Fruit fly (Drosophila melanogaster): Measurements from ENCODE around the gene Mob2.

The Mob2 gene

DNA sequence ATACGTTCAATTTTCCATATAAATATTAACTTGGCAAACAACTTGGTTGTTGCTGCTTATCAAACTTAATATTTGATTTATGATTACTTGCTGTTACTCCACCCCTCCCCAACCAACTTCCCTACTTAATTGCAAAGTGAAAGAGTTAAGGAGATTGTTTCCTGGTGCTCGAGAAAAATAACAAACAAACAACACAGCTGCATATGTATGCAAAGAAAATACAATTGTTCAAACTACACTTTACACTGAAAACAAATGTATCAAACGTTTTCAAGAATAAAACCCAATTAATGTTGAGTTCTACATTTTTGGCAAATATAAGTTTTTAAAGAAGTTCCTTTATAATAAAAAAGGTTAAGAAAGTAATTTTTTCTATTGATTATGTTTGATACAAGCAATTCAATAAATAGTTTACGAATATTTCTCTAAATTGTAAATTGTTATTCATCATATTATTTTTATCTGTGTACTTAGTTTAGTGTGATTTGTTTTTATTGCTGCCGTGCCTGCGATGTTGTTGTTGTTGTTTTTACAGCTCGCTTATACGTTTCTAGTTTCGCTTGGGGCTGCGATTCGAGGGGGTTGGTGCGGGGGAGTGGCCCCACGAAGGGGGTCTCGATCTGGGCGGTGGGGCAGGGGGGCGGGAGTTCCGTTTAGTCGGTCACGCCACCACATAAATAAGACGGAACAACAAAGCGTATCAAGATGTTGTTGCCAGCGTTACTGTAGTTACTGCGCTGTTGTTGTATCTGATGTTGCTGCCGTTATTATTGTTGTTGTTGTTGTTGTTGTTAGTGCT, 6.2 kb downstream of the Mob2 start (continued):
- TF ChIP-seq zen2 (GFP tag; IDR thresholded peaks at IDR 0.05; ENCODE audit: partially characterized antibody): no peak
- peak; percentile 83 for TF ChIP-seq Ptx1 (GFP tag; IDR thresholded peaks at IDR 0.05)
- TF ChIP-seq Xbp1 (GFP tag; optimal IDR thresholded peaks at IDR 0.05): peak; percentile 63
- 0 out of 2 replicates have a peak, but pooled peaks have one; percentile 9 for TF ChIP-seq gsb (GFP tag; IDR thresholded peaks at IDR 0.05)
- TF ChIP-seq CG32767 (GFP tag; IDR thresholded peaks at IDR 0.05): peak; percentile 25; the same call in 1 of the 2 replicates
- peak; percentile 46; the same call in 1 of the 2 replicates for TF ChIP-seq Rfx (GFP tag; IDR thresholded peaks at IDR 0.05)
- peak; percentile 80 for TF ChIP-seq CG11695 (GFP tag; IDR thresholded peaks at IDR 0.05)
- peak; percentile 84 for TF ChIP-seq CG9727 (GFP tag; optimal IDR thresholded peaks at IDR 0.05)
- peak; percentile 46 for TF ChIP-seq gro (GFP tag; optimal IDR thresholded peaks at IDR 0.05)
- TF ChIP-seq PHDP (tag; optimal IDR thresholded peaks at IDR 0.05): peak; percentile 86
- TF ChIP-seq CG12155 (GFP tag; optimal IDR thresholded peaks at IDR 0.05): peak; percentile 53
- TF ChIP-seq CG14050 (GFP tag; IDR thresholded peaks at IDR 0.05): 0 out of 3 replicates have a peak, but pooled peaks have one; percentile 29
- TF ChIP-seq dan (GFP tag; IDR thresholded peaks at IDR 0.05): no peak
- no peak for TF ChIP-seq Mrtf (GFP tag; IDR thresholded peaks at IDR 0.05)
- peak; percentile 91 for TF ChIP-seq gem (tag; optimal IDR thresholded peaks at IDR 0.05)
- TF ChIP-seq CG13894 (tag; optimal IDR thresholded peaks at IDR 0.05): peak; percentile 59
- peak; percentile 39 for TF ChIP-seq NfI (GFP tag; optimal IDR thresholded peaks at IDR 0.05)
- no peak for TF ChIP-seq D (optimal IDR thresholded peaks at IDR 0.05)
- TF ChIP-seq D (GFP tag; optimal IDR thresholded peaks at IDR 0.05): peak; percentile 71
- peak; percentile 11 for TF ChIP-seq Sry-β (GFP tag; optimal IDR thresholded peaks at IDR 0.05)
- 0 out of 2 replicates have a peak, but pooled peaks have one; percentile 34 for TF ChIP-seq CG31224 (GFP tag; IDR thresholded peaks at IDR 0.05)
- peak; percentile 85 for TF ChIP-seq CG11504 (tag; optimal IDR thresholded peaks at IDR 0.05)
- TF ChIP-seq CG7987 (GFP tag; optimal IDR thresholded peaks at IDR 0.05): peak; percentile 7
- peak; percentile 55; the same call in 1 of the 2 replicates for TF ChIP-seq CG14667 (GFP tag; IDR thresholded peaks at IDR 0.05)
- peak; percentile 91 for TF ChIP-seq CG2678 (tag; optimal IDR thresholded peaks at IDR 0.05)
- peak; percentile 54 for TF ChIP-seq caup (GFP tag; optimal IDR thresholded peaks at IDR 0.05; ENCODE audit: severe bottlenecking)
- peak; percentile 79 for TF ChIP-seq Meics (GFP tag; optimal IDR thresholded peaks at IDR 0.05)
- peak; percentile 74 for TF ChIP-seq row (GFP tag; IDR thresholded peaks at IDR 0.05)
- TF ChIP-seq ewg (GFP tag; optimal IDR thresholded peaks at IDR 0.05): peak; percentile 62
- TF ChIP-seq CG10462 (GFP tag; optimal IDR thresholded peaks at IDR 0.05): peak; percentile 52
- TF ChIP-seq CG7745 (tag; optimal IDR thresholded peaks at IDR 0.05): no peak
- TF ChIP-seq org-1 (GFP tag; optimal IDR thresholded peaks at IDR 0.05): peak; percentile 64
- TF ChIP-seq dmrt99B (tag; optimal IDR thresholded peaks at IDR 0.05): peak; percentile 90
- no peak for TF ChIP-seq toy (GFP tag; IDR thresholded peaks at IDR 0.05)
- TF ChIP-seq sens (GFP tag): peak; percentile 88
- no peak for TF ChIP-seq Ets65A (GFP tag)
- peak; percentile 20 for TF ChIP-seq CG12744 (GFP tag; optimal IDR thresholded peaks at IDR 0.05)
- TF ChIP-seq bowl (GFP tag; IDR thresholded peaks at IDR 0.05): no peak
- TF ChIP-seq sim (GFP tag; IDR thresholded peaks at IDR 0.05): no peak
- no peak for TF ChIP-seq CG11456 (GFP tag; IDR thresholded peaks at IDR 0.05)
- TF ChIP-seq fu2 (GFP tag; optimal IDR thresholded peaks at IDR 0.05): peak; percentile 5
- 0 out of 3 replicates have a peak, but pooled peaks have one; percentile 36 for TF ChIP-seq Aef1 (GFP tag; IDR thresholded peaks at IDR 0.05)
- TF ChIP-seq Spps (tag; optimal IDR thresholded peaks at IDR 0.05): peak; percentile 46
- peak; percentile 50 for TF ChIP-seq CG15011 (GFP tag; optimal IDR thresholded peaks at IDR 0.05)
- TF ChIP-seq croc (GFP tag; conservative IDR thresholded peaks at IDR 0.05): no peak; the same call in 1 of the 3 replicates
- TF ChIP-seq insv (GFP tag; optimal IDR thresholded peaks at IDR 0.05): no peak
- peak; percentile 76; the same call in 1 of the 2 replicates for TF ChIP-seq Xrp1 (GFP tag; IDR thresholded peaks at IDR 0.05)
- peak; percentile 65 for TF ChIP-seq HmgZ (tag; optimal IDR thresholded peaks at IDR 0.05)
- no peak for TF ChIP-seq fd102C (GFP tag; optimal IDR thresholded peaks at IDR 0.05)

All from whole organism, embryonic.